Fruit fly (Drosophila melanogaster): ENCODE data around the gene Nopp140.

Nopp140 gene

dm6 chr3L:21844488-21844887 is 11.9 kb downstream of the Nopp140 start, which contains the start of gene mub:
mub (plus strand) TSS chr3L:21844788.
- TF ChIP-seq OdsH (GFP tag; optimal IDR thresholded peaks at IDR 0.05) (no peak), br (GFP tag; optimal IDR thresholded peaks at IDR 0.05) (no peak), Myc (optimal IDR thresholded peaks at IDR 0.05) (no peak), Vsx2 (GFP tag; optimal IDR thresholded peaks at IDR 0.05; ENCODE audit: partially characterized antibody) (no peak)

dm6 chr3L:21846591-21846990 is 14.0 kb downstream of the Nopp140 start:
- TF ChIP-seq CrebA (GFP tag; optimal IDR thresholded peaks at IDR 0.05; ENCODE audit: borderline replicate concordance) = no peak
- no peak for TF ChIP-seq HLH106 (tag; optimal IDR thresholded peaks at IDR 0.05)
- no peak for TF ChIP-seq Abd-B (GFP tag; optimal IDR thresholded peaks at IDR 0.05)
- no peak for TF ChIP-seq dmrt93B (GFP tag; optimal IDR thresholded peaks at IDR 0.05)
- no peak for TF ChIP-seq Rel (GFP tag; optimal IDR thresholded peaks at IDR 0.05)
- TF ChIP-seq Rel (tag; optimal IDR thresholded peaks at IDR 0.05) = no peak
- TF ChIP-seq dl (GFP tag; optimal IDR thresholded peaks at IDR 0.05; ENCODE audit: insufficient read depth in 1 of 2, partially characterized antibody in 2 of 2) = no peak
- TF ChIP-seq Myc (optimal IDR thresholded peaks at IDR 0.05) = no peak
- TF ChIP-seq N (GFP tag; optimal IDR thresholded peaks at IDR 0.05) = no peak
- no peak for TF ChIP-seq lola (GFP tag; optimal IDR thresholded peaks at IDR 0.05)
- no peak for TF ChIP-seq dsf (GFP tag; optimal IDR thresholded peaks at IDR 0.05; ENCODE audit: borderline replicate concordance)
- TF ChIP-seq Sp1 (GFP tag; optimal IDR thresholded peaks at IDR 0.05) = no peak
- TF ChIP-seq foxo (GFP tag; optimal IDR thresholded peaks at IDR 0.05) = no peak
- no peak for TF ChIP-seq psq (GFP tag; optimal IDR thresholded peaks at IDR 0.05)
- TF ChIP-seq Jra (GFP tag; optimal IDR thresholded peaks at IDR 0.05) = no peak
- no peak for TF ChIP-seq Hr83 (GFP tag; optimal IDR thresholded peaks at IDR 0.05; ENCODE audit: poor library complexity, severe bottlenecking)
- TF ChIP-seq sv (GFP tag; optimal IDR thresholded peaks at IDR 0.05) = no peak
- TF ChIP-seq br (GFP tag; optimal IDR thresholded peaks at IDR 0.05) = no peak
- no peak for TF ChIP-seq fru (GFP tag; optimal IDR thresholded peaks at IDR 0.05)
- no peak for TF ChIP-seq h (GFP tag; optimal IDR thresholded peaks at IDR 0.05)

dm6 chr3L:21848320-21848719 is 15.7 kb downstream of the Nopp140 start:
- TF ChIP-seq dsf (GFP tag; optimal IDR thresholded peaks at IDR 0.05; ENCODE audit: borderline replicate concordance) (no peak), Dfd (GFP tag; optimal IDR thresholded peaks at IDR 0.05) (peak; percentile 71), N (GFP tag; optimal IDR thresholded peaks at IDR 0.05) (no peak), Sp1 (GFP tag; optimal IDR thresholded peaks at IDR 0.05) (no peak), Hnf4 (GFP tag; optimal IDR thresholded peaks at IDR 0.05) (no peak), CG32264 (GFP tag; optimal IDR thresholded peaks at IDR 0.05) (no peak), Vsx2 (GFP tag; optimal IDR thresholded peaks at IDR 0.05; ENCODE audit: partially characterized antibody) (no peak)

- TF ChIP-seq HLH106 (tag; optimal IDR thresholded peaks at IDR 0.05) = peak; percentile 18
- TF ChIP-seq Sp1 (GFP tag; optimal IDR thresholded peaks at IDR 0.05) = peak; percentile 14
- peak in 1 of 2 experiments; percentile 12 for TF ChIP-seq foxo (GFP tag; optimal IDR thresholded peaks at IDR 0.05)
- TF ChIP-seq Abd-B (GFP tag; optimal IDR thresholded peaks at IDR 0.05) = no peak
Observed at dm6 chr3L:21859299-21860052, 26.9 kb downstream of the Nopp140 start.

- TF ChIP-seq N (GFP tag; optimal IDR thresholded peaks at IDR 0.05) (no peak), sv (GFP tag; optimal IDR thresholded peaks at IDR 0.05) (no peak), sage (GFP tag; optimal IDR thresholded peaks at IDR 0.05) (no peak), dsf (GFP tag; optimal IDR thresholded peaks at IDR 0.05; ENCODE audit: borderline replicate concordance) (no peak), lola (GFP tag; optimal IDR thresholded peaks at IDR 0.05) (no peak), Hr78 (GFP tag; optimal IDR thresholded peaks at IDR 0.05) (no peak), Dfd (GFP tag; optimal IDR thresholded peaks at IDR 0.05) (peak; percentile 91), foxo (GFP tag; optimal IDR thresholded peaks at IDR 0.05) (no peak)
Observed at dm6 chr3L:21871804-21872203, 39.2 kb downstream of the Nopp140 start.

dm6 chr3L:21878285-21878684 is 45.7 kb downstream of the Nopp140 start:
- TF ChIP-seq HLH106 (tag; optimal IDR thresholded peaks at IDR 0.05) (no peak), Vsx2 (GFP tag; optimal IDR thresholded peaks at IDR 0.05; ENCODE audit: partially characterized antibody) (no peak), jim (GFP tag; optimal IDR thresholded peaks at IDR 0.05) (no peak), sv (GFP tag; optimal IDR thresholded peaks at IDR 0.05) (no peak), Jra (GFP tag; optimal IDR thresholded peaks at IDR 0.05) (no peak), Dif (GFP tag; optimal IDR thresholded peaks at IDR 0.05; ENCODE audit: partially characterized antibody) (no peak), psq (GFP tag; optimal IDR thresholded peaks at IDR 0.05) (no peak), CG32264 (GFP tag; optimal IDR thresholded peaks at IDR 0.05) (no peak), foxo (GFP tag; optimal IDR thresholded peaks at IDR 0.05) (no peak), OdsH (GFP tag; optimal IDR thresholded peaks at IDR 0.05) (no peak), GATAd (GFP tag; optimal IDR thresholded peaks at IDR 0.05) (no peak), rgr (GFP tag; optimal IDR thresholded peaks at IDR 0.05) (no peak), CrebA (GFP tag; optimal IDR thresholded peaks at IDR 0.05; ENCODE audit: borderline replicate concordance) (no peak), Mio (GFP tag; optimal IDR thresholded peaks at IDR 0.05) (no peak), N (GFP tag; optimal IDR thresholded peaks at IDR 0.05) (no peak), usp (GFP tag; optimal IDR thresholded peaks at IDR 0.05) (no peak), woc (GFP tag; optimal IDR thresholded peaks at IDR 0.05) (no peak), h (GFP tag; optimal IDR thresholded peaks at IDR 0.05) (no peak), pan (optimal IDR thresholded peaks at IDR 0.05) (no peak), tai (GFP tag; optimal IDR thresholded peaks at IDR 0.05) (no peak)

Measured in whole organism, wandering third instar larva.